Fruit fly (Drosophila melanogaster) whole organism, embryonic: Measurements from ENCODE around the gene rictor.

Source experiments
- B-H2 ChIP-seq: fragments of 200-800 bp; sonication (Bioruptor generic); optimal IDR thresholded peaks from 2 replicates; lab custom pipeline; 2018; ENCODE audit warnings: missing biosample characterization, mild to moderate bottlenecking, missing genetic modification characterization
- Bdp1 ChIP-seq: fragments of 200-800 bp; sonication (Bioruptor generic); optimal IDR thresholded peaks from 3 replicates; lab custom pipeline; 2016; ENCODE audit warnings: missing biosample characterization, missing genetic modification characterization
- CG11093 ChIP-seq: fragments of 200-800 bp; sonication (Bioruptor generic); IDR thresholded peaks from 3 replicates; pipeline ENCODE4 v1.3.6; 2022; ENCODE audit warnings: missing biosample characterization, missing genetic modification characterization
- CG12744 ChIP-seq: fragments of 200-800 bp; sonication (Bioruptor generic); optimal IDR thresholded peaks from 2 replicates; lab custom pipeline; 2016; ENCODE audit warnings: missing biosample characterization, missing genetic modification characterization
- CG12769 ChIP-seq: fragments of 200-800 bp; sonication (Bioruptor generic); optimal IDR thresholded peaks from 2 replicates; lab custom pipeline; 2019; ENCODE audit warnings: missing biosample characterization, mild to moderate bottlenecking, missing genetic modification characterization, moderate library complexity
- CG15696 ChIP-seq: fragments of 200-800 bp; sonication (Bioruptor generic); optimal IDR thresholded peaks from 2 replicates; lab custom pipeline; 2019; ENCODE audit warnings: missing biosample characterization, mild to moderate bottlenecking, missing genetic modification characterization, moderate library complexity
- CG17361 ChIP-seq: fragments of 200-800 bp; sonication (Bioruptor generic); IDR thresholded peaks from 3 replicates; pipeline ENCODE4 v1.3.6; 2022; ENCODE audit warnings: missing biosample characterization, missing genetic modification characterization
- CG17829 ChIP-seq: fragments of 200-800 bp; optimal IDR thresholded peaks from 2 replicates; lab custom pipeline; 2019; ENCODE audit warnings: missing biosample characterization, mild to moderate bottlenecking, missing genetic modification characterization, moderate library complexity
- CG2875 ChIP-seq: fragments of 200-800 bp; sonication (Bioruptor generic); optimal IDR thresholded peaks from 2 replicates; lab custom pipeline; 2017; ENCODE audit warnings: missing biosample characterization, mild to moderate bottlenecking, missing genetic modification characterization, missing genetic modification reagents
- CG30431 ChIP-seq: fragments of 200-800 bp; sonication (Bioruptor generic); optimal IDR thresholded peaks from 2 replicates; lab custom pipeline; 2017; ENCODE audit warnings: missing biosample characterization, missing genetic modification characterization
- CG3065 ChIP-seq: fragments of 200-800 bp; sonication (Bioruptor generic); optimal IDR thresholded peaks from 2 replicates; lab custom pipeline; 2016; ENCODE audit warnings: missing biosample characterization, missing genetic modification characterization
- CG32772 ChIP-seq: fragments of 200-800 bp; sonication (Bioruptor generic); IDR thresholded peaks from 2 replicates; pipeline ENCODE4 v1.3.6; 2022; ENCODE audit warnings: missing biosample characterization, missing genetic modification characterization
- CG34224 ChIP-seq: fragments of 200-800 bp; sonication (Bioruptor generic); IDR thresholded peaks from 3 replicates; pipeline ENCODE4 v1.3.6; 2022; ENCODE audit warnings: missing biosample characterization, missing genetic modification characterization; ENCODE audit not compliant: partially characterized antibody
- CG7963 ChIP-seq: fragments of 200-800 bp; sonication (Bioruptor generic); IDR thresholded peaks from 3 replicates; pipeline ENCODE4 v1.3.6; 2022; ENCODE audit warnings: missing biosample characterization, missing genetic modification characterization; ENCODE audit not compliant: partially characterized antibody
- CG8359 ChIP-seq: fragments of 200-800 bp; sonication (Bioruptor generic); optimal IDR thresholded peaks from 2 replicates; lab custom pipeline; 2017; ENCODE audit warnings: missing biosample characterization, mild to moderate bottlenecking, missing genetic modification characterization, borderline replicate concordance
- CG8478 ChIP-seq: fragments of >200 bp; optimal IDR thresholded peaks from 2 replicates; lab custom pipeline; 2018
- CG9817 ChIP-seq: fragments of 200-800 bp; sonication (Bioruptor generic); optimal IDR thresholded peaks from 2 replicates; lab custom pipeline; 2018; ENCODE audit warnings: missing biosample characterization, mild to moderate bottlenecking, missing genetic modification characterization, moderate library complexity
- CHES-1-like ChIP-seq: fragments of 200-800 bp; sonication (Bioruptor generic); optimal IDR thresholded peaks from 2 replicates; lab custom pipeline; 2016; ENCODE audit warnings: missing biosample characterization, missing genetic modification characterization
- Dbx ChIP-seq: fragments of 200-800 bp; sonication (Bioruptor generic); IDR thresholded peaks from 3 replicates; pipeline ENCODE4 v1.3.6; 2022; ENCODE audit warnings: missing biosample characterization, missing genetic modification characterization
- Drgx ChIP-seq: fragments of 200-800 bp; sonication (Bioruptor generic); IDR thresholded peaks from 2 replicates; pipeline ENCODE4 v1.3.6; 2022; ENCODE audit warnings: missing biosample characterization, missing genetic modification characterization
- ERR ChIP-seq: fragments of 200-800 bp; sonication (Bioruptor generic); optimal IDR thresholded peaks from 2 replicates; lab custom pipeline; 2016; ENCODE audit warnings: missing biosample characterization, missing genetic modification characterization
- HHEX ChIP-seq: fragments of 200-800 bp; sonication (Bioruptor generic); optimal IDR thresholded peaks from 3 replicates; lab custom pipeline; 2017; ENCODE audit warnings: missing biosample characterization, mild to moderate bottlenecking, missing genetic modification characterization, missing genetic modification reagents
- HLHmδ ChIP-seq: fragments of 200-800 bp; sonication (Bioruptor generic); optimal IDR thresholded peaks from 2 replicates; lab custom pipeline; 2018; ENCODE audit warnings: missing biosample characterization, mild to moderate bottlenecking, missing genetic modification characterization, moderate library complexity
- Lhr ChIP-seq: fragments of 200-800 bp; sonication (Bioruptor generic); optimal IDR thresholded peaks from 3 replicates; lab custom pipeline; 2017; ENCODE audit warnings: mild to moderate bottlenecking, missing biosample characterization, missing genetic modification reagents, missing genetic modification characterization
- Mrtf ChIP-seq: fragments of 200-800 bp; sonication (Bioruptor generic); IDR thresholded peaks from 3 replicates; pipeline ENCODE4 v1.3.6; 2022; ENCODE audit warnings: missing biosample characterization, missing genetic modification characterization
- NK7.1 ChIP-seq: fragments of 200-800 bp; sonication (Bioruptor generic); optimal IDR thresholded peaks from 3 replicates; lab custom pipeline; 2016; ENCODE audit warnings: missing biosample characterization, missing genetic modification characterization
- Neu2 ChIP-seq: fragments of 200-800 bp; sonication (Bioruptor generic); optimal IDR thresholded peaks from 3 replicates; lab custom pipeline; 2016; ENCODE audit warnings: missing biosample characterization, missing genetic modification characterization, borderline replicate concordance
- Ravus ChIP-seq: fragments of 200-800 bp; sonication (Bioruptor generic); IDR thresholded peaks from 2 replicates; pipeline ENCODE4 v1.3.6; 2022; ENCODE audit warnings: missing biosample characterization, missing genetic modification characterization
- Sry-β ChIP-seq: fragments of 200-800 bp; sonication (Bioruptor generic); optimal IDR thresholded peaks from 2 replicates; lab custom pipeline; 2018; ENCODE audit warnings: missing biosample characterization, mild to moderate bottlenecking, missing genetic modification characterization, moderate library complexity
- Xrp1 ChIP-seq: fragments of 200-800 bp; sonication (Bioruptor generic); IDR thresholded peaks from 2 replicates; pipeline ENCODE4 v1.3.6; 2022; ENCODE audit warnings: missing biosample characterization, missing genetic modification characterization
- amos ChIP-seq: fragments of 200-800 bp; sonication (Bioruptor generic); IDR thresholded peaks from 2 replicates; pipeline ENCODE4 v1.3.6; 2022; ENCODE audit warnings: missing biosample characterization, missing genetic modification characterization; ENCODE audit not compliant: partially characterized antibody
- ase ChIP-seq: fragments of 200-800 bp; sonication (Bioruptor generic); IDR thresholded peaks from 3 replicates; pipeline ENCODE4 v1.3.6; 2022; ENCODE audit warnings: missing biosample characterization, missing genetic modification characterization
- ash1 ChIP-seq: fragments of 200-800 bp; sonication (Bioruptor generic); optimal IDR thresholded peaks from 2 replicates; lab custom pipeline; 2018; ENCODE audit warnings: missing biosample characterization, mild to moderate bottlenecking, missing genetic modification characterization
- bigmax ChIP-seq: fragments of 200-800 bp; sonication (Bioruptor generic); optimal IDR thresholded peaks from 2 replicates; lab custom pipeline; 2018; ENCODE audit warnings: missing biosample characterization, mild to moderate bottlenecking, missing genetic modification characterization
- crp ChIP-seq, 2 experiments: fragments of 200-800 bp; sonication (Bioruptor generic); optimal IDR thresholded peaks; 2 replicates in 1 of 2; 3 replicates in 1 of 2; lab custom pipeline; 2017; ENCODE audit warnings: missing biosample characterization in 2 of 2, missing genetic modification characterization in 2 of 2, mild to moderate bottlenecking in 1 of 2, moderate library complexity in 1 of 2
- dan ChIP-seq: fragments of 200-800 bp; sonication (Bioruptor generic); IDR thresholded peaks from 2 replicates; pipeline ENCODE4 v1.3.6; 2022; ENCODE audit warnings: missing biosample characterization, missing genetic modification characterization
- en ChIP-seq: fragments of 200-800 bp; sonication (Bioruptor generic); optimal IDR thresholded peaks from 2 replicates; lab custom pipeline; 2016; ENCODE audit warnings: missing biosample characterization, missing genetic modification characterization
- hkb ChIP-seq, 2 experiments: fragments of 200-800 bp in 1 of 2; fragments of >200 bp in 1 of 2; sonication (Bioruptor generic) in 1 of 2; IDR thresholded peaks in 1 of 2; optimal IDR thresholded peaks in 1 of 2; 2 replicates each; pipeline versions ENCODE4 v1.3.6 to Lab custom; 2017 to 2022; ENCODE audit warnings: missing biosample characterization in 1 of 2, missing genetic modification characterization in 1 of 2
- ken ChIP-seq: fragments of 200-800 bp; sonication (Bioruptor generic); IDR thresholded peaks from 3 replicates; pipeline ENCODE4 v1.3.6; 2022; ENCODE audit warnings: missing biosample characterization, missing genetic modification characterization
- mam ChIP-seq: fragments of 200-800 bp; sonication (Bioruptor generic); optimal IDR thresholded peaks from 3 replicates; lab custom pipeline; 2016; ENCODE audit warnings: missing biosample characterization, missing genetic modification characterization
- mld ChIP-seq: fragments of 200-800 bp; sonication (Bioruptor generic); IDR thresholded peaks from 3 replicates; pipeline ENCODE4 v1.3.6; 2022; ENCODE audit warnings: missing biosample characterization, missing genetic modification characterization; ENCODE audit not compliant: partially characterized antibody
- sc ChIP-seq, 3 experiments: fragments of >200 bp in 2 of 3; fragments of 200-800 bp in 1 of 3; sonication (Bioruptor generic) in 1 of 3; optimal IDR thresholded peaks; 2 replicates in 2 of 3; 3 replicates in 1 of 3; lab custom pipeline; 2017; ENCODE audit warnings: mild to moderate bottlenecking in 1 of 3, missing biosample characterization in 1 of 3, missing genetic modification characterization in 1 of 3, missing genetic modification reagents in 1 of 3
- scrt ChIP-seq: fragments of 200-800 bp; sonication (Bioruptor generic); optimal IDR thresholded peaks from 2 replicates; lab custom pipeline; 2018; ENCODE audit warnings: missing biosample characterization, mild to moderate bottlenecking, missing genetic modification characterization, moderate library complexity
- sug ChIP-seq: fragments of 200-800 bp; optimal IDR thresholded peaks from 2 replicates; lab custom pipeline; 2019; ENCODE audit warnings: missing biosample characterization, mild to moderate bottlenecking, missing genetic modification characterization, moderate library complexity
- unc-4 ChIP-seq: fragments of 200-800 bp; sonication (Bioruptor generic); IDR thresholded peaks from 2 replicates; pipeline ENCODE4 v1.3.6; 2022; ENCODE audit warnings: missing biosample characterization, missing genetic modification characterization; ENCODE audit not compliant: partially characterized antibody
- wdn ChIP-seq: fragments of 200-800 bp; sonication (Bioruptor generic); IDR thresholded peaks from 2 replicates; pipeline ENCODE4 v1.3.6; 2022; ENCODE audit warnings: missing biosample characterization, missing genetic modification characterization
- zfh1 ChIP-seq: fragments of 200-800 bp; sonication (Bioruptor generic); IDR thresholded peaks from 3 replicates; pipeline ENCODE4 v1.3.6; 2022; ENCODE audit warnings: missing biosample characterization, missing genetic modification characterization

Gene rictor

dm6 chrX:19297899-19298784, 37.1 kb upstream of the rictor start, which contains the start of gene CG8034 (continued):
- TF ChIP-seq sug = peak; percentile 96
- peak; percentile 71 for TF ChIP-seq Ravus
- TF ChIP-seq CG12744 = peak; percentile 96
- peak; percentile 95 for TF ChIP-seq CG30431 (GFP tag; lab: Kevin White, UChicago)
- peak; percentile 87 for TF ChIP-seq wdn (GFP tag; lab: Robert Waterston, UW)
- TF ChIP-seq CG32772 = peak; percentile 93
- peak; percentile 64 for TF ChIP-seq ash1
- TF ChIP-seq ken (GFP tag; lab: Robert Waterston, UW) = peak; percentile 85
- TF ChIP-seq CG15696 (tag; lab: Kevin White, UChicago) = peak; percentile 96
- peak; percentile 94 for TF ChIP-seq scrt
- TF ChIP-seq HHEX (GFP tag; lab: Kevin White, UChicago) = peak; percentile 97
- peak; percentile 91 for TF ChIP-seq en
- peak; percentile 94 for TF ChIP-seq NK7.1
- TF ChIP-seq mld = no peak
- peak; percentile 97 for TF ChIP-seq CG17361 (GFP tag; lab: Robert Waterston, UW)
- peak; percentile 50 for TF ChIP-seq bigmax (GFP tag; lab: Kevin White, UChicago)
- TF ChIP-seq Sry-β (GFP tag; lab: Kevin White, UChicago) = peak; percentile 66
- peak; percentile 95 for TF ChIP-seq Dbx (GFP tag; lab: Robert Waterston, UW)
- peak; percentile 95 for TF ChIP-seq zfh1 (GFP tag; lab: Robert Waterston, UW)
- peak; percentile 97 for TF ChIP-seq mam
- TF ChIP-seq CG9817 (tag; lab: Kevin White, UChicago) = peak; percentile 96
- peak; percentile 96 for TF ChIP-seq Drgx (GFP tag; lab: Robert Waterston, UW)
- peak; percentile 68 for TF ChIP-seq HLHmδ (GFP tag; lab: Kevin White, UChicago)
- TF ChIP-seq Xrp1 (GFP tag; lab: Robert Waterston, UW) = peak; percentile 96
- TF ChIP-seq Lhr (GFP tag; lab: Kevin White, UChicago) = peak; percentile 85
- TF ChIP-seq ase = peak; percentile 87
- TF ChIP-seq CG7963 (GFP tag; lab: Robert Waterston, UW) = 0 out of 3 replicates have a peak, but pooled peaks have one; percentile 7
- peak; percentile 90 for TF ChIP-seq ERR (GFP tag; lab: Kevin White, UChicago)
- peak; percentile 46; the same call in 1 of the 2 replicates for TF ChIP-seq amos (GFP tag; lab: Robert Waterston, UW)
- TF ChIP-seq crp (GFP tag; optimal IDR thresholded peaks at IDR 0.05; lab: Kevin White, UChicago) = peak in 1 of 2 experiments; percentile 68
- TF ChIP-seq Mrtf (GFP tag; lab: Robert Waterston, UW) = peak; percentile 91
- peak; percentile 69 for TF ChIP-seq Neu2 (GFP tag; lab: Kevin White, UChicago)
- TF ChIP-seq unc-4 (GFP tag; lab: Robert Waterston, UW) = no peak
- TF ChIP-seq CG3065 = peak; percentile 87
- TF ChIP-seq B-H2 (GFP tag; lab: Kevin White, UChicago) = peak; percentile 96
- TF ChIP-seq dan (GFP tag; lab: Robert Waterston, UW) = peak; percentile 89
- peak; percentile 94 for TF ChIP-seq CG2875 (GFP tag; lab: Kevin White, UChicago)
- no peak for TF ChIP-seq CG8478 (lab: Kevin White, UChicago)
- TF ChIP-seq CG11093 (GFP tag; lab: Robert Waterston, UW) = peak; percentile 93
- TF ChIP-seq CHES-1-like (GFP tag; lab: Kevin White, UChicago) = peak; percentile 96
- TF ChIP-seq Bdp1 (GFP tag; lab: Kevin White, UChicago) = peak; percentile 91
- TF ChIP-seq CG8359 (GFP tag; lab: Kevin White, UChicago) = peak; percentile 92
- TF ChIP-seq CG17829 = peak; percentile 98
- TF ChIP-seq CG12769 (tag; lab: Kevin White, UChicago) = peak; percentile 96
- peak; percentile 46 for TF ChIP-seq hkb (optimal IDR thresholded peaks at IDR 0.05; lab: Kevin White, UChicago)
- TF ChIP-seq hkb (GFP tag; IDR thresholded peaks at IDR 0.05; lab: Robert Waterston, UW) = peak; percentile 95
- no peak for TF ChIP-seq sc (optimal IDR thresholded peaks at IDR 0.05; lab: Kevin White, UChicago)
- TF ChIP-seq sc (GFP tag; optimal IDR thresholded peaks at IDR 0.05; lab: Kevin White, UChicago) = peak; percentile 93
- TF ChIP-seq CG34224 (GFP tag; lab: Robert Waterston, UW) = peak; percentile 30; the same call in 1 of the 3 replicates
